Worm (Caenorhabditis elegans) whole organism, L4 larva: Measurements from ENCODE around the gene F54H12.2.

Experiments used
- ama-1 ChIP-seq: fragments of 150-350 bp; optimal IDR thresholded peaks from 2 replicates; lab custom pipeline; 2014; ENCODE audit warnings: inconsistent platforms, mixed read lengths
- nhr-28 ChIP-seq: fragments of 150-350 bp; optimal IDR thresholded peaks from 2 replicates; lab custom pipeline; 2014; ENCODE audit warnings: missing biosample characterization, missing genetic modification characterization

DNA sequence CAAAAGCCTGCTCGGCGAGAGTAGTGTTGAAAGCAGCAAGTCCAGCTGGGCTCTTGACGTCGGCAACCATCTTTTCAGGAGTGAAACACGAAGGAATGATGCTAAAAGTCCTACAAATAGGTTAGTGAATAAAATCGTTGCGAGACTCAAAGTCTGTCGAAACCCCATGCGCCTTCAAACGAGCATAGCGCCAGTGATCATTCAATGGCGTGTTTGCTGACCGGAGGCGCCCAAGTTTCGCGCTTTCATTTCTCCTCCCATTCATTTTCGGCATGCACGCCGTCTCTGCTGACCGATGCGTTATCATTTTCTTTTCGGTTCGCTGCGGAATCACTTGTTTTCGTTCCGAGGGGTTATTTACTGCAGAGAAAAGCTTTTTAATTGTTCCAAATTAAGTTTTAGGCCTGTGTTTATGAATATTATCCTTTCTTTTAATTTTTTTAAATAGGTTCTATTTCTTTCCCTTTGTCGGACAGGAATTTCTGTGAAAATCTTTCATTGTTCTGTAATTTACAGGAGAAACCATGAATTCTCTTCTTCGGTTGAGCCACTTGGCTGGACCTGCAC lies 8.9 kb downstream of the F54H12.2 start, which contains the start of the genes eef-1B.1 and aco-2:
- TF ChIP-seq nhr-28 (tag; lab: Kevin White, UChicago) (peak; percentile 84), ama-1 (lab: Kevin White, UChicago) (peak; percentile 81)
